Fruit fly (Drosophila melanogaster): ENCODE data around the gene NKCC.
A peak's percentile ranks its signal among the peaks of the same experiment; 100 is the strongest.

NKCC gene

DNA sequence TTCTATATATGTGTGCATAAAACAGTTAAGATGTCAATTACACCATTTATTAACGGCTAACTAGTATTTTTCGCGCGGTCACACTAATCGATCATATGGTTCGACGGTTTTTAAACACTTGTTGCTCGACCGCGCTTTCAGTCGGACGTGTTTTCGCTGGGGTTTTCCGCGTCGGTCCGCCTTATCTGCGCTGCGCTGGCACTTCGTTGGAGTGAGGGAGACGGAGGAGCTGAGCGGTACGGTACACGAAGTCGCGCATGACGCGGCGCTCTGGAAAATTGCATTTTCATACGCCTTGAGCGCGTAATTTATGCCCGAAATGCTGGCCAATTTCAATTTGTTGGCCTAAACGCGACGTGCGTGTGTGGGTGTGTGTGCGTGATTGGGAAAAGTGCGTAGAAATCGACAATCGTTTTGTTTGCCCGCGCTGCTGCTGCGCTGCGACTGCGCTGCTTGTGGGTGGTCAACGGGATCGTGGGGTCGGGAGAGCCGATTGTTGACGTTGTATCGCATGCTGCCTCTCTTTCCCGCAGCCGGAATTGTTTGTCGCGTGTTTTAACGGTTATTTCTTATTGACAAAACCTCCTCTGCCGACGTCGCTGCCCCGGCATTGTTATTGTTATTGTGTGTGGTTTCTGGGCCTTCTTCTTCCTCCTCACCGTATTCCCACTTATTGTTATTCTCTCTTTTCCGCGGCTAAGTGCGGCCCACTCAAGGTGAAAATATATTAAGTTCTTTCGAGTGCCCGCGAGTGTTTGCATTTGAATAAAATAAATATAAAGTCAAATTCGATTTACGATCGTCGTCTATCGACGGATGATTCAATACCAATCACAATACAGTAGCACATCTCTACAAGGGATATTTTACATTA, 14.7 kb upstream of the NKCC start, which contains the start of gene Itpr (continued):
- TF ChIP-seq CG11762 (GFP tag; optimal IDR thresholded peaks at IDR 0.05; ENCODE audit: insufficient read depth) (no peak), CG8119 (GFP tag; IDR thresholded peaks at IDR 0.05) (peak; percentile 28; the same call in 1 of the 3 replicates), CG6792 (GFP tag; optimal IDR thresholded peaks at IDR 0.05) (no peak), CG7368 (GFP tag; optimal IDR thresholded peaks at IDR 0.05) (no peak), CG6163 (GFP tag; IDR thresholded peaks at IDR 0.05) (no peak; the same call in 2 of the 3 replicates), CG10669 (GFP tag; optimal IDR thresholded peaks at IDR 0.05) (no peak), CG6276 (GFP tag; optimal IDR thresholded peaks at IDR 0.05) (peak; percentile 40), Hr4 (GFP tag; optimal IDR thresholded peaks at IDR 0.05) (no peak), fd85E (GFP tag; optimal IDR thresholded peaks at IDR 0.05) (no peak), CG3032 (tag; optimal IDR thresholded peaks at IDR 0.05) (no peak), fkh (GFP tag; optimal IDR thresholded peaks at IDR 0.05) (peak; percentile 97), lz (GFP tag; optimal IDR thresholded peaks at IDR 0.05) (no peak), Hr39 (GFP tag; optimal IDR thresholded peaks at IDR 0.05) (no peak), Eip78C (GFP tag) (peak; percentile 58), CG9139 (GFP tag; optimal IDR thresholded peaks at IDR 0.05) (peak; percentile 42), CG31627 (GFP tag; optimal IDR thresholded peaks at IDR 0.05) (no peak)

- peak; percentile 48 for TF ChIP-seq Eip78C (GFP tag)
- TF ChIP-seq fkh (GFP tag; optimal IDR thresholded peaks at IDR 0.05), result peak; percentile 7
- TF ChIP-seq CG4318 (GFP tag; optimal IDR thresholded peaks at IDR 0.05), result no peak
Measured at dm6 chr3R:5516582-5517001, 14.1 kb upstream of the NKCC start.

dm6 chr3R:5514759-5515158, 12.3 kb upstream of the NKCC start:
- TF ChIP-seq pdm3 (GFP tag; optimal IDR thresholded peaks at IDR 0.05) (no peak), topi (GFP tag; optimal IDR thresholded peaks at IDR 0.05) (peak; percentile 10), CG32006 (GFP tag; optimal IDR thresholded peaks at IDR 0.05) (no peak), Met (GFP tag; optimal IDR thresholded peaks at IDR 0.05) (peak; percentile 21), CG6276 (GFP tag; optimal IDR thresholded peaks at IDR 0.05) (no peak), lz (GFP tag; optimal IDR thresholded peaks at IDR 0.05) (peak; percentile 3), CG3032 (tag; optimal IDR thresholded peaks at IDR 0.05) (no peak), Hr39 (GFP tag; optimal IDR thresholded peaks at IDR 0.05) (peak; percentile 36), Eip78C (GFP tag) (peak; percentile 57), svp (GFP tag) (peak; percentile 71), Blimp-1 (GFP tag; optimal IDR thresholded peaks at IDR 0.05) (no peak), esn (GFP tag; optimal IDR thresholded peaks at IDR 0.05) (peak; percentile 10), CG31627 (GFP tag; optimal IDR thresholded peaks at IDR 0.05) (peak; percentile 12), Smox (GFP tag; optimal IDR thresholded peaks at IDR 0.05) (peak; percentile 15)

DNA sequence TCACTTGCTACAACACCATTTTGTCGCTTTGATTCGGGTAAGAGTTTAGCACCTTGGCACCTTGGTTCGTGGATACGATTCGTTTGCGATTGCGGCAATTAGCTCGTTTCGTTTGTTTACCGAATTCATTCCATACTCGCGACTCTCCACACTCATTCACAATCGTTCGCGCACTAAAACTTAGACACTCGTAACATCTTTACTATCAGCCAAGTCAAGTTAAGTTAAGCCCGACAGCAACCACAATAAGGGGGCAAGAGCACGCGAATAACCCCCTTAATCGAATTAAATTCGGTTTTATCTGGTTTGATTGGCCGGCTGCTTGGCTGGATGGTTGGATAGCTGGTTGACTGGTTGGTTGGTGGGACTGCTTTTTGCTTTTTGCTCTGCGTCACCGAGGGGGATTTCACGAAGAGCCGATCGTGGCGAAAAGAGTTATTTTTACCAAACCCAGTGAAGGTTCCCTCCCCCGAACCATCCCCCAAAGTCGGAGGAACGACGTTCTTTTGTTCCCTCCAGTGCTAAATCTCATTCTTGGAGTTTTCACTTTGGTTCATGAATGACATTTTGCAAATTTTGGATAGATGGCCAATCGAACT, 1.4 kb upstream of the NKCC start:
- TF ChIP-seq dsx (GFP tag; optimal IDR thresholded peaks at IDR 0.05; ENCODE audit: poor library complexity, severe bottlenecking) (no peak), CG6854 (GFP tag; optimal IDR thresholded peaks at IDR 0.05) (peak; percentile 28), fd59A (GFP tag; optimal IDR thresholded peaks at IDR 0.05) (no peak), Eip78C (GFP tag) (peak; percentile 57), fkh (GFP tag; optimal IDR thresholded peaks at IDR 0.05) (peak; percentile 21)

DNA sequence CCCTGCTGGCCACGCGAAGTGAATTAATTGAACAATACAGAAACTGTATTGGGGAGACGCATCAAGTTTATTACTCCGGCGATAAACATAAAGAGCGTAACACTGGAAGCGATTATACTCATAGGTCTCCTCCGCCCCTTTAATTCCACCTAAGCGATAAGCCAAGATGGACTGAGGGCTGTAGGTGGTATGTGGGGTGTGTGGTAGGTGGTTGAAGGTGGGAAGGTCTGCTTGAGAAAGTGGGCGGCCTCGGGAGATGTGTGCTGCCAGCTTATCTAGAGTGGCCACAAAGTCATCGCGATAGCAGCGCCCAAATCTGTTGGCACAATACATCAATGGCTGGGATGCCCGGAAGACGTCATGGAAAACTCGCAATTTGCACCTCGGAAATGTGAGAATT, 4.9 kb downstream of the NKCC start:
- no peak for TF ChIP-seq Hr39 (GFP tag; optimal IDR thresholded peaks at IDR 0.05)
- TF ChIP-seq Met (GFP tag; optimal IDR thresholded peaks at IDR 0.05), result no peak
- TF ChIP-seq svp (GFP tag), result peak; percentile 99
- TF ChIP-seq fkh (GFP tag; optimal IDR thresholded peaks at IDR 0.05), result peak; percentile 1
- TF ChIP-seq vri (GFP tag; optimal IDR thresholded peaks at IDR 0.05), result peak; percentile 46
- no peak for TF ChIP-seq Sox14 (GFP tag; optimal IDR thresholded peaks at IDR 0.05)

All from whole organism, prepupa.